Worm (Caenorhabditis elegans) whole organism, young adult: ENCODE results near the gene lev-8.

Experiments used
- F52B5.7 ChIP-seq: sonication (generic microtip); optimal IDR thresholded peaks from 2 replicates; lab custom pipeline; 2016; ENCODE audit warnings: mild to moderate bottlenecking, missing genetic modification characterization, missing compliant biosample characterization
- attf-6 ChIP-seq: fragments of 200-800 bp; sonication (Bioruptor generic); IDR thresholded peaks from 2 replicates; pipeline ENCODE4 v1.3.6; 2022; ENCODE audit warnings: missing genetic modification reagents, missing genetic modification characterization, missing compliant biosample characterization
- egrh-3 ChIP-seq: fragments of 200-800 bp; sonication (Bioruptor generic); IDR thresholded peaks from 2 replicates; pipeline ENCODE4 v1.3.6; 2022; ENCODE audit warnings: missing genetic modification reagents, missing genetic modification characterization, missing compliant biosample characterization
- lin-54 ChIP-seq: fragments of 200-800 bp; sonication (Bioruptor generic); optimal IDR thresholded peaks from 2 replicates; lab custom pipeline; 2018; ENCODE audit warnings: mild to moderate bottlenecking, missing genetic modification characterization, missing compliant biosample characterization
- mes-4 ChIP-seq: sonication (generic microtip); optimal IDR thresholded peaks from 2 replicates; lab custom pipeline; 2016; ENCODE audit warnings: missing genotype, missing genetic modification characterization, missing compliant biosample characterization
- nfya-1 ChIP-seq: sonication (generic microtip); optimal IDR thresholded peaks from 2 replicates; lab custom pipeline; 2017; ENCODE audit warnings: antibody characterized with exemption, missing compliant biosample characterization, missing genetic modification characterization, borderline replicate concordance; ENCODE audit not compliant: insufficient read depth
- pha-4 ChIP-seq: fragments of 150-350 bp; sonication (generic microtip); optimal IDR thresholded peaks from 2 replicates; lab custom pipeline; 2014; ENCODE audit warnings: missing biosample characterization, missing genetic modification reagents, missing genetic modification characterization
- sptf-2 ChIP-seq: fragments of 200-800 bp; sonication (Bioruptor generic); optimal IDR thresholded peaks from 2 replicates; lab custom pipeline; 2018; ENCODE audit warnings: mild to moderate bottlenecking, missing genetic modification characterization, missing compliant biosample characterization
- unc-62 ChIP-seq: fragments of 150-350 bp; optimal IDR thresholded peaks from 2 replicates; lab custom pipeline; 2014; ENCODE audit warnings: missing biosample characterization, missing genetic modification reagents, missing genetic modification characterization
- ztf-26 ChIP-seq: sonication (generic microtip); optimal IDR thresholded peaks from 2 replicates; lab custom pipeline; 2017; ENCODE audit warnings: missing genetic modification characterization, missing compliant biosample characterization

DNA sequence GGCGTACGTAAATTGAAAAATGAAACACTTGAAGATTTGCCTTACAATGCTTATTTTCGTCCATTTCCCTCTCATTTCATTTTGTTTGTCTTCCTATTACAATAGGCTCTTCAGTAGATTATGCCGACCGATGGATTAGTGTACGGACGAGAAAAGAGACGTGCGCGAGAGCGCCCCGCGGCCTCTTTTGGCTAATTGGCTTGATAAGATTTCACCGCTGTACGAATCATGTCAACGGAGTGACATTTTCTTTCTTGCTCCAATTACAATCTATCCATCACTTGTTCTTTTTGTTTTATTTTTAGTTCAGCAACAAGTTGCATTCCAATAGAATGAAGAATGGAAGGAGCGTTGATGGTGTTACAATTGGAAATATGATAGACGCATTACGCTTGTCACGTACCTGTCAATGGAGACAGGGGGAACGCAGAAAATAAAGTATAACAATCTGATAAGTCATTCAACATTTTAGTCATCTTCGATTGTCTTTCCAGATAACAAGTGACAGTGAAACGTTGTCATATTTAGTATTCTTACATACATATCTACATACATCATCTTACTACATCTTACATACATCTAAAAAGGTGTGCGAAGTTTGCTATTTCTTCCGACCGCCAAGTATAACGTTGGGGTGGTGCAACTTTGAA lies 47.5 kb downstream of the lev-8 start:
- TF ChIP-seq nfya-1 (tag; lab: Kevin White, UChicago) (no peak), ztf-26 (tag; lab: Kevin White, UChicago) (no peak), mes-4 (tag; lab: Kevin White, UChicago) (no peak), egrh-3 (no peak), sptf-2 (no peak), F52B5.7 (tag; lab: Kevin White, UChicago) (no peak), pha-4 (no peak), attf-6 (GFP tag; lab: Robert Waterston, UW) (no peak), unc-62 (GFP tag; lab: Kevin White, UChicago) (peak; percentile 95), lin-54 (no peak)
